Fruit fly (Drosophila melanogaster): ENCODE results near the gene CG7102.

The CG7102 gene

DNA sequence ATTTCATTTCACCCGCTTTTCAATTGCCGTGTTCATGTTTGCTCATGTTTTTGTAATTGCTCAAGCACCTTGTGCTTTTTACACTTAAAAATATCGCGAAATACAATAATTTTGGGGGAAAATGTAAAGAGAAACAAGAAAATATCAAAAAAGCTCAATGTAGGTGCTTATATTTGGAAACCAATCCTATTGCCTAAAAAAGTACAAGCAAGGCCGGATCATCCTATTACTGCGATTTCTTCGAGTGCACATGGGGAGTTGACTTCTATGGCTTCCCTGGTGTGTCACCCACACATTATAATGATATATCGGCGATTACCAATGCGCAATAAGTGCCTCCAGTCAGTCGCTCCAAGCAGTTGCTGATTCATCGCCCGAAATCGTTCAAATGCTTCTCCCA lies 46.1 kb downstream of the CG7102 start (continued):
- TF ChIP-seq gem (tag; optimal IDR thresholded peaks at IDR 0.05) (peak; percentile 24), Hr51 (GFP tag; optimal IDR thresholded peaks at IDR 0.05) (peak in 1 of 2 experiments; percentile 12), CG3407 (GFP tag; optimal IDR thresholded peaks at IDR 0.05) (no peak), lab (GFP tag; optimal IDR thresholded peaks at IDR 0.05) (peak; percentile 23)

DNA sequence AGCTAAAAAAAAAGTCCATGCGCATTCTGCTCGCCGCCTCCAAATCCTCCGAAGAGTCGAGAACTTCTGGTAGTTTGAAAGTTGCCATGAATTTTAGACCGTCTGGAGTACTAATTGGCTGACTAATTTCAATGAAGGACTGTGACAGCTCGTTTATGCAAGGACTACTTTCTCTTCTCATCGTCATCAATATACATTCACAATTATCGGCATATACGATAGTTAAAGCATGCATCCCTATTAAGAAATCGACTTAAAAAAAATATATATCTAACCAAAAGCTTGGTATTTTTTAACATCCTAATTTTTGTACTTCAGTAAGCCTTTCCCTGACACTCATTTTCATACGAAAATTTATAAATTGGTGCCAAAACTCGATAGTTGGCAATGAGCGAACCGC lies 47.2 kb downstream of the CG7102 start, which contains the start of gene CG14537:
TSS of gene CG14537 (plus strand) at position 301 of the 400 bp plus-strand sequence.
- TF ChIP-seq pum (GFP tag; optimal IDR thresholded peaks at IDR 0.05) (no peak), Optix (GFP tag; IDR thresholded peaks at IDR 0.05) (no peak), Sox102F (GFP tag; optimal IDR thresholded peaks at IDR 0.05) (no peak), CG3281 (GFP tag; optimal IDR thresholded peaks at IDR 0.05) (no peak), CG1602 (GFP tag; optimal IDR thresholded peaks at IDR 0.05) (no peak), cato (GFP tag; optimal IDR thresholded peaks at IDR 0.05; ENCODE audit: borderline replicate concordance) (no peak), CG12219 (GFP tag; optimal IDR thresholded peaks at IDR 0.05) (no peak), onecut (GFP tag; IDR thresholded peaks at IDR 0.05) (no peak), CG15479 (GFP tag; optimal IDR thresholded peaks at IDR 0.05) (no peak), Xrp1 (GFP tag; IDR thresholded peaks at IDR 0.05) (no peak), CG17829 (tag; optimal IDR thresholded peaks at IDR 0.05) (no peak), lola (GFP tag; optimal IDR thresholded peaks at IDR 0.05) (no peak)

DNA sequence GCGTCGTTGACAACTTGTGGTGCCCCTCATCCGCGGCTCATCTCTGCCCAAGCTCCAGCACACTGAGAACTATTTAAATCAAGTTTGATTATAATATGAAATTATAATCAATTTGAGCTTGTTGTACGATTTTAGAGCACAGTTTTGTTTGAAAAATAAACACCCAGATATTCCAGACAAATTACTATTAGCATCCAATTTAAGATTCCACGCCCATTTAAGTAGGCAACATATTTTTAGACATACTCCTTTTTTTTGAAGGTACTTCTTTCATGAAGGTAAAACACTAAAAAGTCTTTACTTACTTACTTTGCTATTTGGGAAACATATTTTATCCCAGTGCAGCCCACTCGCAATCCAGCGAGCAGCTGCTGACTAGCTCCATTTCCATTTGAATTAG lies 49.3 kb downstream of the CG7102 start:
- TF ChIP-seq Ptx1 (GFP tag; IDR thresholded peaks at IDR 0.05), result 0 out of 2 replicates have a peak, but pooled peaks have one; percentile 18
- no peak for TF ChIP-seq Ada2b (GFP tag; IDR thresholded peaks at IDR 0.05)
- no peak for TF ChIP-seq CG2712 (tag; optimal IDR thresholded peaks at IDR 0.05)
- no peak for TF ChIP-seq MESR4 (GFP tag; optimal IDR thresholded peaks at IDR 0.05)
- TF ChIP-seq CG10209 (GFP tag; optimal IDR thresholded peaks at IDR 0.05), result peak; percentile 29
- 0 out of 2 replicates have a peak, but pooled peaks have one; percentile 25 for TF ChIP-seq sisA (GFP tag; IDR thresholded peaks at IDR 0.05)
- no peak for TF ChIP-seq crc (GFP tag; optimal IDR thresholded peaks at IDR 0.05)
- no peak for TF ChIP-seq CG12769 (tag; optimal IDR thresholded peaks at IDR 0.05)
- 0 out of 2 replicates have a peak, but pooled peaks have one; percentile 15 for TF ChIP-seq CG9932 (GFP tag; IDR thresholded peaks at IDR 0.05)
- TF ChIP-seq p53 (GFP tag; optimal IDR thresholded peaks at IDR 0.05), result no peak
- TF ChIP-seq NfI (GFP tag; optimal IDR thresholded peaks at IDR 0.05), result peak; percentile 14
- peak; percentile 10 for TF ChIP-seq org-1 (GFP tag; optimal IDR thresholded peaks at IDR 0.05)
- no peak for TF ChIP-seq chm (GFP tag; IDR thresholded peaks at IDR 0.05)
- TF ChIP-seq NFAT (GFP tag; IDR thresholded peaks at IDR 0.05), result 0 out of 2 replicates have a peak, but pooled peaks have one; percentile 4
- no peak for TF ChIP-seq CG12391 (tag; optimal IDR thresholded peaks at IDR 0.05)
- TF ChIP-seq nerfin-2 (GFP tag; IDR thresholded peaks at IDR 0.05; ENCODE audit: partially characterized antibody), result no peak
- TF ChIP-seq CG3281 (GFP tag; optimal IDR thresholded peaks at IDR 0.05), result peak; percentile 8
- TF ChIP-seq Abd-B (GFP tag; optimal IDR thresholded peaks at IDR 0.05), result no peak
- TF ChIP-seq lmd (GFP tag; IDR thresholded peaks at IDR 0.05), result peak; percentile 34; the same call in 1 of the 2 replicates
- no peak for TF ChIP-seq CG4282 (GFP tag; optimal IDR thresholded peaks at IDR 0.05)
- TF ChIP-seq cas (GFP tag; IDR thresholded peaks at IDR 0.05), result no peak
- TF ChIP-seq Hmr (GFP tag; optimal IDR thresholded peaks at IDR 0.05), result peak; percentile 33
- no peak for TF ChIP-seq Dad (GFP tag; optimal IDR thresholded peaks at IDR 0.05)
- TF ChIP-seq Ets97D (GFP tag; optimal IDR thresholded peaks at IDR 0.05), result no peak
- no peak for TF ChIP-seq Dbx (GFP tag; IDR thresholded peaks at IDR 0.05)
- no peak for TF ChIP-seq Gug (GFP tag; IDR thresholded peaks at IDR 0.05)
- TF ChIP-seq CG2678 (tag; optimal IDR thresholded peaks at IDR 0.05), result peak; percentile 50
- no peak for TF ChIP-seq CG15479 (GFP tag; optimal IDR thresholded peaks at IDR 0.05)
- TF ChIP-seq tin (GFP tag; optimal IDR thresholded peaks at IDR 0.05), result no peak
- no peak for TF ChIP-seq CG42726 (GFP tag; IDR thresholded peaks at IDR 0.05; ENCODE audit: partially characterized antibody)
- no peak for TF ChIP-seq Lim3 (GFP tag; IDR thresholded peaks at IDR 0.05)
- no peak for TF ChIP-seq Taf1 (GFP tag; IDR thresholded peaks at IDR 0.05)
- TF ChIP-seq CG3847 (GFP tag; IDR thresholded peaks at IDR 0.05), result no peak
- no peak for TF ChIP-seq peb (GFP tag; IDR thresholded peaks at IDR 0.05)
